Fruit fly (Drosophila melanogaster): ENCODE results near the gene CG10553.
A peak's percentile ranks its signal among the peaks of the same experiment; 100 is the strongest.

CG10553 gene

DNA sequence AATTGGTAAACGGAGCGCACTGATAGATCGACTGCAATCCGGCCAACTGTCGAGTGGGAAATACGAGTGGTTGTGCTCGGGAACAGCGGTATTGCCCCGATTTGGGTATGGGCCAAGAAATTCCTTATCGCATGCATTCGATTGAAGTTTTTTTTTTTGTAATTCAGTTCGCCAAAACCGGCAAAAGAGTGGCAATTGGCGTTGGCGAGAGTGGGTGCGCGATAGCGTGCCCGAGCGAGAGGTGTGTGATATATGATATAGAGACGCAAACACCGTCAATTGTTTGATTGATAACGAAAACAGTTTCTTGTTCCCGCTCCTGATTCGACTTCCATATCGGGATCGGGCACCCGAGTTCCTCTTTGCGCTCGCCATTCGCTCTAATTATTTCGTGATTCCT is 4.1 kb downstream of the CG10553 start, which contains the start of gene CG31087:
TSS of gene CG31087 (minus strand) at position 63 of the 400 bp plus-strand sequence.
- TF ChIP-seq sens (GFP tag), result peak; percentile 67
- no peak for TF ChIP-seq Sry-β (GFP tag; optimal IDR thresholded peaks at IDR 0.05)
- TF ChIP-seq Max (GFP tag; optimal IDR thresholded peaks at IDR 0.05), result no peak
- peak; percentile 40 for TF ChIP-seq CG12769 (tag; optimal IDR thresholded peaks at IDR 0.05)
- no peak for TF ChIP-seq CG1832 (GFP tag; optimal IDR thresholded peaks at IDR 0.05)
- no peak for TF ChIP-seq CG10959 (GFP tag; IDR thresholded peaks at IDR 0.05)
- TF ChIP-seq Dfd (GFP tag; optimal IDR thresholded peaks at IDR 0.05), result no peak
- no peak for TF ChIP-seq kni (GFP tag; optimal IDR thresholded peaks at IDR 0.05)
- TF ChIP-seq NfI (GFP tag; optimal IDR thresholded peaks at IDR 0.05), result no peak
- no peak for TF ChIP-seq CG6765 (GFP tag; optimal IDR thresholded peaks at IDR 0.05)
- peak; percentile 12 for TF ChIP-seq grn (GFP tag; optimal IDR thresholded peaks at IDR 0.05)
- TF ChIP-seq unc-4 (GFP tag; IDR thresholded peaks at IDR 0.05; ENCODE audit: partially characterized antibody), result no peak
- no peak; the same call in 1 of the 2 replicates for TF ChIP-seq CG10321 (GFP tag; IDR thresholded peaks at IDR 0.05)
- TF ChIP-seq chinmo (GFP tag; IDR thresholded peaks at IDR 0.05; ENCODE audit: partially characterized antibody), result 0 out of 4 replicates have a peak, but pooled peaks have one; percentile 57
- TF ChIP-seq CG11695 (GFP tag; IDR thresholded peaks at IDR 0.05), result no peak
- no peak for TF ChIP-seq Hr78 (GFP tag; optimal IDR thresholded peaks at IDR 0.05)
- no peak for TF ChIP-seq CG11504 (tag; optimal IDR thresholded peaks at IDR 0.05)
- no peak for TF ChIP-seq fd96Cb (tag; optimal IDR thresholded peaks at IDR 0.05)
- TF ChIP-seq bab2 (GFP tag; optimal IDR thresholded peaks at IDR 0.05), result no peak
- no peak for TF ChIP-seq caup (GFP tag; optimal IDR thresholded peaks at IDR 0.05; ENCODE audit: severe bottlenecking)
- peak; percentile 2 for TF ChIP-seq sd (tag; optimal IDR thresholded peaks at IDR 0.05)
- TF ChIP-seq p53 (GFP tag; optimal IDR thresholded peaks at IDR 0.05), result no peak
- TF ChIP-seq Deaf1 (tag; optimal IDR thresholded peaks at IDR 0.05), result peak; percentile 51
- TF ChIP-seq cas (GFP tag; IDR thresholded peaks at IDR 0.05), result no peak
- TF ChIP-seq Atf3 (GFP tag; optimal IDR thresholded peaks at IDR 0.05), result no peak
- no peak for TF ChIP-seq wor (GFP tag; IDR thresholded peaks at IDR 0.05)
- TF ChIP-seq Gug (GFP tag; IDR thresholded peaks at IDR 0.05), result no peak
- peak; percentile 15 for TF ChIP-seq sug (tag; optimal IDR thresholded peaks at IDR 0.05)
- peak; percentile 50 for TF ChIP-seq lab (GFP tag; optimal IDR thresholded peaks at IDR 0.05)
- TF ChIP-seq Nf-YB (GFP tag; optimal IDR thresholded peaks at IDR 0.05), result no peak
- no peak for TF ChIP-seq CG13775 (GFP tag; optimal IDR thresholded peaks at IDR 0.05)
- TF ChIP-seq exex (tag; optimal IDR thresholded peaks at IDR 0.05), result peak; percentile 56
- no peak for TF ChIP-seq dimm (GFP tag; IDR thresholded peaks at IDR 0.05)
- TF ChIP-seq cato (GFP tag; optimal IDR thresholded peaks at IDR 0.05; ENCODE audit: borderline replicate concordance), result no peak
- TF ChIP-seq zen (tag; optimal IDR thresholded peaks at IDR 0.05), result no peak
- TF ChIP-seq eve (GFP tag; optimal IDR thresholded peaks at IDR 0.05), result no peak
- TF ChIP-seq CG13123 (GFP tag; optimal IDR thresholded peaks at IDR 0.05), result no peak
- TF ChIP-seq Adf1 (GFP tag; IDR thresholded peaks at IDR 0.05), result no peak
- TF ChIP-seq CG2120 (GFP tag; optimal IDR thresholded peaks at IDR 0.05), result no peak
- no peak for TF ChIP-seq CG17186 (GFP tag; optimal IDR thresholded peaks at IDR 0.05)
- no peak for TF ChIP-seq ap (GFP tag; IDR thresholded peaks at IDR 0.05)

DNA sequence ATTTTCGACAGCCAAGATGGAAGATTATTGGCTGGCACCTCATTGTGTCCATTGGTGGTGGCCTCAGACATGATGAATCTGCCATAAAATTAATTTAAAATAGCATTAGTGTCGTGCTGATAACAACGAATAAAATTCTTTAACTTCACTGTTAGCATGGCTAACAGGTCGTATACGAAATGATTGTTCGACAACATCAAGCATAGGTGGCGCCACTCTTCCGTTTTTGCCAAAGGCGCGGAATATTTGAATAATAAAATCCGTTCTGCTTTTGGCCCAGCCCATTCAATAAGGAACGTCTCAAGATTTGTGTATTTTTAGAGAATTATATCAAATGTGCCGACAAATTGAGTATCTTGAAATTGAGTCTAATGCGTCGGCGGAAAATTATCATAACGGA is 5.3 kb downstream of the CG10553 start:
- TF ChIP-seq Ets65A (GFP tag), result peak; percentile 43
- TF ChIP-seq caup (GFP tag; optimal IDR thresholded peaks at IDR 0.05; ENCODE audit: severe bottlenecking), result peak; percentile 26
- no peak for TF ChIP-seq CG12299 (tag; optimal IDR thresholded peaks at IDR 0.05)
- no peak for TF ChIP-seq vfl (GFP tag; optimal IDR thresholded peaks at IDR 0.05)
- TF ChIP-seq CTCF (GFP tag; optimal IDR thresholded peaks at IDR 0.05), result peak; percentile 89
- TF ChIP-seq sim (GFP tag; IDR thresholded peaks at IDR 0.05), result no peak
- peak; percentile 70 for TF ChIP-seq Med (GFP tag)
- TF ChIP-seq CG1832 (GFP tag; optimal IDR thresholded peaks at IDR 0.05), result no peak
- TF ChIP-seq E2f2 (GFP tag; IDR thresholded peaks at IDR 0.05), result peak; percentile 63
- TF ChIP-seq Elba2 (GFP tag; optimal IDR thresholded peaks at IDR 0.05), result no peak
- TF ChIP-seq lab (GFP tag; optimal IDR thresholded peaks at IDR 0.05), result peak; percentile 26
- TF ChIP-seq CG3407 (GFP tag; optimal IDR thresholded peaks at IDR 0.05), result no peak
- peak; percentile 11 for TF ChIP-seq CG1233 (GFP tag; optimal IDR thresholded peaks at IDR 0.05)
- peak; percentile 45 for TF ChIP-seq Dp (GFP tag; optimal IDR thresholded peaks at IDR 0.05)
- peak; percentile 11 for TF ChIP-seq CG3281 (GFP tag; optimal IDR thresholded peaks at IDR 0.05)

All from whole organism, embryonic.